Worm (Caenorhabditis elegans) whole organism, mixed stage, embryonic: ENCODE data around the gene popl-7.

Experiments
- M03D4.4 ChIP-seq: sonication (generic microtip); optimal IDR thresholded peaks from 2 replicates; lab custom pipeline; 2017; ENCODE audit warnings: mild to moderate bottlenecking, missing genetic modification characterization, missing compliant biosample characterization
- bed-3 ChIP-seq: fragments of 200-800 bp; sonication (Bioruptor generic); optimal IDR thresholded peaks from 3 replicates; lab custom pipeline; 2018; ENCODE audit warnings: mild to moderate bottlenecking, missing genetic modification characterization, moderate library complexity, missing compliant biosample characterization
- blmp-1 ChIP-seq: fragments of 150-350 bp; optimal IDR thresholded peaks from 2 replicates; lab custom pipeline; 2014; ENCODE audit warnings: missing biosample characterization, missing genetic modification characterization
- ceh-39 ChIP-seq: fragments of 150-350 bp; optimal IDR thresholded peaks from 2 replicates; lab custom pipeline; 2014; ENCODE audit warnings: missing biosample characterization, missing genetic modification characterization
- ceh-43 ChIP-seq: fragments of 200-800 bp; sonication (Bioruptor generic); optimal IDR thresholded peaks from 2 replicates; lab custom pipeline; 2018; ENCODE audit warnings: mild to moderate bottlenecking, missing genetic modification characterization, moderate library complexity, missing compliant biosample characterization
- ceh-83 ChIP-seq: fragments of 200-800 bp; sonication (Bioruptor generic); optimal IDR thresholded peaks from 2 replicates; lab custom pipeline; 2018; ENCODE audit warnings: mild to moderate bottlenecking, missing genetic modification characterization, missing compliant biosample characterization
- ces-1 ChIP-seq: fragments of 150-350 bp; optimal IDR thresholded peaks from 2 replicates; lab custom pipeline; 2014; ENCODE audit warnings: missing biosample characterization, missing genetic modification reagents, missing genetic modification characterization
- cnd-1 ChIP-seq: fragments of 200-800 bp; sonication (Bioruptor generic); optimal IDR thresholded peaks from 2 replicates; lab custom pipeline; 2018; ENCODE audit warnings: mild to moderate bottlenecking, missing genetic modification characterization, missing compliant biosample characterization
- elt-1 ChIP-seq: sonication (generic microtip); optimal IDR thresholded peaks from 2 replicates; lab custom pipeline; 2017; ENCODE audit warnings: missing genetic modification characterization, mild to moderate bottlenecking, missing compliant biosample characterization, antibody characterized with exemption, moderate library complexity, borderline replicate concordance; ENCODE audit not compliant: insufficient read depth
- elt-3 ChIP-seq: fragments of 150-350 bp; optimal IDR thresholded peaks from 2 replicates; lab custom pipeline; 2014; ENCODE audit warnings: missing biosample characterization, missing genetic modification characterization
- flh-1 ChIP-seq: fragments of 200-800 bp; sonication (Bioruptor generic); optimal IDR thresholded peaks from 2 replicates; lab custom pipeline; 2018; ENCODE audit warnings: mild to moderate bottlenecking, missing genetic modification characterization, moderate library complexity, missing compliant biosample characterization
- ham-2 ChIP-seq: fragments of 200-800 bp; sonication (Bioruptor generic); optimal IDR thresholded peaks from 2 replicates; lab custom pipeline; 2018; ENCODE audit warnings: mild to moderate bottlenecking, missing genetic modification characterization, missing compliant biosample characterization
- hlh-1 ChIP-seq: fragments of 150-350 bp; optimal IDR thresholded peaks from 2 replicates; lab custom pipeline; 2014; ENCODE audit warnings: missing biosample characterization, missing genetic modification reagents, missing genetic modification characterization
- lin-13 ChIP-seq: fragments of 150-350 bp; optimal IDR thresholded peaks from 2 replicates; lab custom pipeline; 2014; ENCODE audit warnings: missing biosample characterization, missing genetic modification characterization
- lin-32 ChIP-seq: fragments of 200-800 bp; sonication (Bioruptor generic); optimal IDR thresholded peaks from 2 replicates; lab custom pipeline; 2018; ENCODE audit warnings: mild to moderate bottlenecking, missing genetic modification characterization, missing compliant biosample characterization
- lsy-2 ChIP-seq: fragments of 150-350 bp; optimal IDR thresholded peaks from 2 replicates; lab custom pipeline; 2014; ENCODE audit warnings: missing biosample characterization, missing genetic modification characterization
- mab-5 ChIP-seq: fragments of 150-350 bp; optimal IDR thresholded peaks from 2 replicates; lab custom pipeline; 2014; ENCODE audit warnings: missing biosample characterization, missing genetic modification characterization
- mep-1 ChIP-seq: fragments of 150-350 bp; optimal IDR thresholded peaks from 2 replicates; lab custom pipeline; 2017; ENCODE audit warnings: missing biosample characterization, missing genetic modification reagents, missing genetic modification characterization, inconsistent platforms
- mls-2 ChIP-seq: sonication (generic microtip); optimal IDR thresholded peaks from 2 replicates; lab custom pipeline; 2016; ENCODE audit warnings: mild to moderate bottlenecking, missing genetic modification characterization, moderate library complexity, missing compliant biosample characterization
- nhr-12 ChIP-seq: fragments of 150-350 bp; optimal IDR thresholded peaks from 2 replicates; lab custom pipeline; 2014; ENCODE audit warnings: missing biosample characterization, missing genetic modification characterization
- nhr-2 ChIP-seq: fragments of 150-350 bp; optimal IDR thresholded peaks from 2 replicates; lab custom pipeline; 2014; ENCODE audit warnings: missing biosample characterization, missing genetic modification characterization
- nhr-237 ChIP-seq: fragments of 150-350 bp; optimal IDR thresholded peaks from 2 replicates; lab custom pipeline; 2014; ENCODE audit warnings: missing biosample characterization, missing genetic modification characterization
- nhr-28 ChIP-seq: fragments of 150-350 bp; optimal IDR thresholded peaks from 2 replicates; lab custom pipeline; 2014; ENCODE audit warnings: missing biosample characterization, missing genetic modification characterization
- nhr-76 ChIP-seq: sonication (generic microtip); optimal IDR thresholded peaks from 2 replicates; lab custom pipeline; 2017; ENCODE audit warnings: missing biosample characterization, missing genetic modification characterization
- pha-4 ChIP-seq: fragments of 150-350 bp; optimal IDR thresholded peaks from 2 replicates; lab custom pipeline; 2018; ENCODE audit warnings: missing biosample characterization, missing genetic modification reagents, missing genetic modification characterization
- sem-2 ChIP-seq: fragments of 200-800 bp; sonication (Bioruptor generic); optimal IDR thresholded peaks from 2 replicates; lab custom pipeline; 2018; ENCODE audit warnings: mild to moderate bottlenecking, missing genetic modification characterization, missing compliant biosample characterization
- snpc-4 ChIP-seq: fragments of 150-350 bp; optimal IDR thresholded peaks from 2 replicates; lab custom pipeline; 2014; ENCODE audit warnings: missing biosample characterization, missing genetic modification characterization
- sptf-1 ChIP-seq: sonication (generic microtip); optimal IDR thresholded peaks from 2 replicates; lab custom pipeline; 2017; ENCODE audit warnings: mild to moderate bottlenecking, missing genetic modification characterization, moderate library complexity, missing compliant biosample characterization
- unc-120 ChIP-seq: sonication (generic microtip); optimal IDR thresholded peaks from 2 replicates; lab custom pipeline; 2017; ENCODE audit warnings: missing genetic modification characterization, missing compliant biosample characterization; ENCODE audit not compliant: poor library complexity, severe bottlenecking
- unc-39 ChIP-seq: fragments of 150-350 bp; optimal IDR thresholded peaks from 2 replicates; lab custom pipeline; 2014; ENCODE audit warnings: missing biosample characterization, missing genetic modification characterization
- unc-62 ChIP-seq: fragments of 150-350 bp; optimal IDR thresholded peaks from 2 replicates; lab custom pipeline; 2014; ENCODE audit warnings: missing biosample characterization, missing genetic modification reagents, missing genetic modification characterization
- zip-8 ChIP-seq: fragments of 150-350 bp; optimal IDR thresholded peaks from 2 replicates; lab custom pipeline; 2014; ENCODE audit warnings: missing biosample characterization, missing genetic modification characterization
- ztf-11 ChIP-seq: fragments of 150-350 bp; optimal IDR thresholded peaks from 2 replicates; lab custom pipeline; 2014; ENCODE audit warnings: missing biosample characterization, missing genetic modification characterization

popl-7 gene

DNA sequence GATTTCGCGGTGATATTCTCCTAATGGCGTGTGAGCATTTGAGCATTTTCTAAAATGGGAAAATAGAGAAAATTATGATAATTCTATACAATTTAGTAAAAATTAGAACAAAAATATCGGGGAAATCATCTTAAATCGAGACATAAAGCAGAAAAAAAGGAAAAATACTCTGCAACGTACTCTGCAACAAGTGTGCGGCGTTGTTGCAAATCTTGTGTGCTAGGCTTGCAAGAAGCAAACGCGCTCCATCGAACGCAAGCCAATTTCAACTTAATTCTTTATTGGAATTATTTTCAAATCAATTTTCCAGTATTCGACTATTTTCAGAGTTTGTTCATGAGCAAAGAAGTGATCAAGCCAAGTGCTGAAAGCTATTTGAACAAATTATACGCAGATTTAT lies 15.6 kb downstream of the popl-7 start, which contains the start of the genes Y62E10A.20, Y62E10A.23 and mdt-9 (continued):
- peak; percentile 85 for TF ChIP-seq ham-2

DNA sequence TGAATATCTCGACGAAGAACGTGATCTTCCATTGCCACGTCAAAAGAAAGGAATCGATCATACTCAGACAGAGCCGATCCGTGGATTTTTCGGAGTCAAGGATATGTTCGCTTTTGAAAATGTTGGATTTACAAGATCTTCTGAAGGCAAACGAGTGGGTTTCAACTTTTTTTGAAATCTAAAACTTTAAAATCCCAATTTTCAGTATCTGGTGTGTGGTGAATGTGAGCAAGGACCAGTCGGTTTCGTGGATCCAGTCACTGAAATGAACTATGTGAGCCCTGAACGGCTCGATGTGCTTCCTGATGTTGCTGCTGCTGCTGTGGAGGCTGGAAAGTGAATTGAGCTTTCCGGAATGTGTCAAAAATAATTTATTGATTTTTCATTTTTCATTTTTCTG lies 16.4 kb downstream of the popl-7 start, which contains the start of gene lsm-3:
lsm-3 (plus strand) TSS at position 301 of the 400 bp plus-strand sequence.
- TF ChIP-seq unc-120 (tag; lab: Kevin White, UChicago) (no peak), ceh-39 (tag; lab: Kevin White, UChicago) (no peak), bed-3 (GFP tag; lab: Kevin White, UChicago) (no peak), mep-1 (tag; lab: Kevin White, UChicago) (no peak), sem-2 (GFP tag; lab: Kevin White, UChicago) (no peak), lin-13 (tag; lab: Kevin White, UChicago) (no peak), flh-1 (GFP tag; lab: Kevin White, UChicago) (no peak), nhr-2 (no peak)
- TF ChIP-seq, all 35 proteins: peak for 0

DNA sequence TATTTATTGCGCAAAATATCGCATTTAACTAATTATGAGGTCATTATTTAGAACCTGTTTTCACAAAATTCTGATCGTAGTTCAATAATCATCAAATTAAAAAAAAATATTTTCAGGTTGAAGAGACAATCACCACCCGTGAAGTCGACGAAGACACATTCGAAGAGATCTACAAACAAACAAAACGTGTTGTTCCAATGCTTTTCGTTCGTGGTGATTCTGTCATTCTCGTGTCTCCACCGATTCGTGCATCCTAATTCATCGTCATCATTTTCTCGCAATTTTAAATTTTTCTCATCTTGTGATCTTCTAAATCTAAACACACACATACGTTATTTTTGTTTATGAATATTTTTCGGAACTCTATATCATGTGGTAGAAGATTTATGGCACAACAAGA lies 18.3 kb downstream of the popl-7 start:
- TF ChIP-seq nhr-28 (tag; lab: Kevin White, UChicago), result no peak
- TF ChIP-seq flh-1 (GFP tag; lab: Kevin White, UChicago), result no peak
- peak; percentile 3 for TF ChIP-seq nhr-237

DNA sequence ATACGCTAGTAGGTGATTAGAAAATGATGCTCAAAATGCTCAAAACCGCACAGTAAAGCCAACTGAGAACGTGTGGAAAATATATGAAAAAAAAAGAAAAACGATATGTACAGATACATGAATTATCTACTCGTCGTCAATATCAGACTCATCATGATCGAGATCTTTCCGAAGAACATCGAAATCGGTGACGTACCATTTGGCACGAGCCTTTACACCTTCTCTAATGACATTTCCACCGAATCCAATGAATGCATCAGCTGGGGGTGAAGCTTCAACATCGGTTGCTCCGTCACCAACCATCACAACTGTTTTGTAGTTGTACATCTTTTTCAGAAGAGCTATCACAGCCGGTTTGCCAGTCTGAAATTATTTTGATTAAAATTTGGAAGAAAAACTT lies 18.7 kb downstream of the popl-7 start:
- TF ChIP-seq unc-120 (tag; lab: Kevin White, UChicago) (no peak), sptf-1 (tag; lab: Kevin White, UChicago) (no peak), snpc-4 (tag; lab: Kevin White, UChicago) (no peak), sem-2 (GFP tag; lab: Kevin White, UChicago) (no peak), ztf-11 (tag; lab: Kevin White, UChicago) (no peak), mep-1 (tag; lab: Kevin White, UChicago) (no peak), ceh-39 (tag; lab: Kevin White, UChicago) (no peak), elt-1 (no peak), pha-4 (tag; lab: Kevin White, UChicago) (no peak), lin-13 (tag; lab: Kevin White, UChicago) (no peak), mab-5 (tag; lab: Kevin White, UChicago) (no peak), unc-62 (GFP tag; lab: Kevin White, UChicago) (no peak), nhr-76 (tag; lab: Kevin White, UChicago) (no peak), ham-2 (no peak), hlh-1 (no peak), cnd-1 (no peak), nhr-237 (no peak)
- TF ChIP-seq, all 35 proteins: peak for 0

DNA sequence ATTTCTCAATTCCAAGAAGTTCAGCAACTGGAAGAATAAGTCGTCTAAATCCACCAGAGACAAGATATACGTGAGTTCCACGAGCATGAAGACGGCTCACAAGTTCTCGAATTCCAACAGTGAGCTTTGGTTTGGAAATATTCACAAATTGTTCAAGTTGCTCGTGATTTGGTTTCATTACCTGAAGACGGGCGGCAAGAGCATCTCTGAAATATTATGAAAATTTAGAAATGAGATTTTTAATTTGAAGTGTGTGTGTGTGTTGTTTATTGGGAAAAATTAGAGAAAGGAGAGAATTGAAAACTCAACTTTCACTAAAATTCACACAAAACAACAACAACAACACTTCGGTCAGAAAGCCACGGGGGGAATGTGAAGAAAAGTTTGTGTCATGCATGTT lies 20.3 kb downstream of the popl-7 start:
- TF ChIP-seq cnd-1 (no peak), lin-13 (tag; lab: Kevin White, UChicago) (no peak), lsy-2 (tag; lab: Kevin White, UChicago) (no peak), nhr-12 (no peak), elt-3 (tag; lab: Kevin White, UChicago) (no peak), mab-5 (tag; lab: Kevin White, UChicago) (no peak), elt-1 (no peak), ces-1 (GFP tag; lab: Kevin White, UChicago) (no peak), unc-62 (GFP tag; lab: Kevin White, UChicago) (no peak), pha-4 (tag; lab: Kevin White, UChicago) (no peak), blmp-1 (tag; lab: Kevin White, UChicago) (no peak), nhr-28 (tag; lab: Kevin White, UChicago) (no peak), sptf-1 (tag; lab: Kevin White, UChicago) (no peak), unc-120 (tag; lab: Kevin White, UChicago) (no peak), ceh-83 (GFP tag; lab: Kevin White, UChicago) (no peak), ceh-43 (no peak), nhr-76 (tag; lab: Kevin White, UChicago) (no peak), ham-2 (no peak), mls-2 (tag; lab: Kevin White, UChicago) (no peak), nhr-237 (no peak)

ce11 chrIV:13392230-13392629 lies 21.7 kb downstream of the popl-7 start:
- no peak for TF ChIP-seq elt-3 (tag; lab: Kevin White, UChicago)
- no peak for TF ChIP-seq snpc-4 (tag; lab: Kevin White, UChicago)
- no peak for TF ChIP-seq ceh-83 (GFP tag; lab: Kevin White, UChicago)
- no peak for TF ChIP-seq zip-8 (tag; lab: Kevin White, UChicago)
- no peak for TF ChIP-seq ceh-39 (tag; lab: Kevin White, UChicago)
- TF ChIP-seq nhr-2, result no peak
- TF ChIP-seq lin-32 (GFP tag; lab: Kevin White, UChicago), result no peak
- TF ChIP-seq ceh-43, result no peak
- TF ChIP-seq cnd-1, result no peak
- no peak for TF ChIP-seq M03D4.4
- no peak for TF ChIP-seq unc-39 (tag; lab: Kevin White, UChicago)
- no peak for TF ChIP-seq nhr-28 (tag; lab: Kevin White, UChicago)
- TF ChIP-seq mep-1 (tag; lab: Kevin White, UChicago), result no peak
- TF ChIP-seq elt-1, result no peak
- TF ChIP-seq lsy-2 (tag; lab: Kevin White, UChicago), result no peak
- no peak for TF ChIP-seq sem-2 (GFP tag; lab: Kevin White, UChicago)
